Worm (Caenorhabditis elegans) whole organism, L2 larva: ENCODE results near the gene Y49E10.16.

ENCODE experiments used
- egl-27 ChIP-seq: sonication (generic microtip); optimal IDR thresholded peaks from 3 replicates; lab custom pipeline; 2017; ENCODE audit warnings: missing biosample characterization, missing genetic modification reagents, missing genetic modification characterization
- elt-3 ChIP-seq: sonication (generic microtip); optimal IDR thresholded peaks from 2 replicates; lab custom pipeline; 2017; ENCODE audit warnings: missing biosample characterization, missing genetic modification characterization
- fos-1 ChIP-seq: fragments of 150-350 bp; optimal IDR thresholded peaks from 2 replicates; lab custom pipeline; 2014; ENCODE audit warnings: missing biosample characterization, missing genetic modification characterization
- nhr-11 ChIP-seq: fragments of 150-350 bp; optimal IDR thresholded peaks from 2 replicates; lab custom pipeline; 2014; ENCODE audit warnings: missing biosample characterization, missing genetic modification characterization
- nhr-77 ChIP-seq: fragments of 150-350 bp; optimal IDR thresholded peaks from 2 replicates; lab custom pipeline; 2014; ENCODE audit warnings: missing biosample characterization, missing genetic modification characterization
- snpc-4 ChIP-seq: fragments of 150-350 bp; optimal IDR thresholded peaks from 2 replicates; lab custom pipeline; 2014; ENCODE audit warnings: missing biosample characterization, missing genetic modification characterization
- zag-1 ChIP-seq: fragments of 150-350 bp; optimal IDR thresholded peaks from 2 replicates; lab custom pipeline; 2014; ENCODE audit warnings: missing biosample characterization, missing genetic modification characterization

DNA sequence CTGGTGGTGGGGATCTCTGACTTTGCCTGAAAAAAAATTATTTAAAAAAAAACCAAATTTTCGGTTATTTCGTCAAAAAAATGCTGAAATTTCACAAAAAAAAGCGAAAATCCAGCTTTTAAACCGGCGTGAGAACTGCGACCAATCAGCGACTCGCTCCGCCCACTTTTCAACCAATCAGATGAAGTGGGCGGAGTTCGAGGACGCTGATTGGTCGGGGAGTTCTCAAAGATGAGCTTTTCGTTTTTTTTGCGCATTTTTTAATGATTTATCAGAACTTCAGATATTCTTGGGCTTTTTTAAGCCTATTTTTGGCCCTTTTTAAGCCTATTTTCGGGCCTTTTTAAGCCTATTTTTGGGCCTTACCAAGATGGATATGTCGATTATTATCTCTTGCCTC is 10.1 kb upstream of the Y49E10.16 start:
- TF ChIP-seq fos-1 (tag; lab: Kevin White, UChicago) (no peak), egl-27 (tag; lab: Kevin White, UChicago) (no peak), nhr-77 (tag; lab: Kevin White, UChicago) (no peak), zag-1 (tag; lab: Kevin White, UChicago) (no peak), elt-3 (tag; lab: Kevin White, UChicago) (no peak), snpc-4 (tag; lab: Kevin White, UChicago) (no peak), nhr-11 (tag; lab: Kevin White, UChicago) (no peak)
